Worm (Caenorhabditis elegans) whole organism, L4/young adult: Measurements from ENCODE around the gene nhr-264.

Experiments used
- W03F9.2 ChIP-seq: fragments of 150-350 bp; optimal IDR thresholded peaks from 2 replicates; lab custom pipeline; 2014; ENCODE audit warnings: missing biosample characterization, missing genetic modification characterization
- dao-5 ChIP-seq: sonication (generic microtip); optimal IDR thresholded peaks from 2 replicates; lab custom pipeline; 2016; ENCODE audit warnings: missing genotype, missing genetic modification characterization, moderate library complexity, missing compliant biosample characterization
- him-1 ChIP-seq: sonication (generic microtip); optimal IDR thresholded peaks from 2 replicates; lab custom pipeline; 2016; ENCODE audit warnings: missing genotype, missing genetic modification reagents, missing genetic modification characterization, missing compliant biosample characterization

ce11 chrIV:9341591-9341990 lies 47.9 kb upstream of the nhr-264 start, which contains the start of gene vps-26:
- TF ChIP-seq him-1 (tag; lab: Kevin White, UChicago) (no peak), dao-5 (tag; lab: Kevin White, UChicago) (no peak), W03F9.2 (tag; lab: Kevin White, UChicago) (peak; percentile 22)
